Fruit fly (Drosophila melanogaster) Kc167 (cell line): ENCODE measurements around the gene CG33252.

Experiments
- Myc ChIP-seq: fragments of >200 bp; optimal IDR thresholded peaks from 2 replicates; lab custom pipeline; 2017; ENCODE audit warnings: missing external identifiers
- Sin3A ChIP-seq: fragments of >200 bp; optimal IDR thresholded peaks from 2 replicates; lab custom pipeline; 2018; ENCODE audit warnings: missing external identifiers
- h ChIP-seq: fragments of >200 bp; optimal IDR thresholded peaks from 3 replicates; lab custom pipeline; 2018; ENCODE audit warnings: missing external identifiers
- insv ChIP-seq: fragments of >200 bp; optimal IDR thresholded peaks from 3 replicates; lab custom pipeline; 2018; ENCODE audit warnings: missing external identifiers
- psq ChIP-seq: fragments of >200 bp; optimal IDR thresholded peaks from 2 replicates; lab custom pipeline; 2017; ENCODE audit warnings: missing external identifiers
- ttk ChIP-seq: sonication (Bioruptor generic); optimal IDR thresholded peaks from 2 replicates; lab custom pipeline; 2017; ENCODE audit warnings: missing external identifiers

The CG33252 gene

dm6 chrX:16897087-16897486 lies at the start of gene CG33252:
TSS of gene CG33252 (minus strand) at chrX:16897187.
- no peak for TF ChIP-seq h (lab: Kevin White, UChicago)
- TF ChIP-seq psq (lab: Kevin White, UChicago), result no peak
- no peak for TF ChIP-seq insv
- no peak for TF ChIP-seq Sin3A
- no peak for TF ChIP-seq Myc (lab: Kevin White, UChicago)
- no peak for TF ChIP-seq ttk

dm6 chrX:16946604-16947003 lies 49.6 kb upstream of the CG33252 start:
- no peak for TF ChIP-seq Sin3A
- TF ChIP-seq insv, result no peak
- TF ChIP-seq psq (lab: Kevin White, UChicago), result no peak
- no peak for TF ChIP-seq Myc (lab: Kevin White, UChicago)
- TF ChIP-seq ttk, result no peak
- no peak for TF ChIP-seq h (lab: Kevin White, UChicago)

dm6 chrX:16945414-16945813 lies 48.4 kb upstream of the CG33252 start:
- TF ChIP-seq h (lab: Kevin White, UChicago) (no peak), psq (lab: Kevin White, UChicago) (no peak), insv (no peak), ttk (no peak), Myc (lab: Kevin White, UChicago) (no peak), Sin3A (no peak)

- no peak for TF ChIP-seq ttk
- no peak for TF ChIP-seq h (lab: Kevin White, UChicago)
- TF ChIP-seq insv, result no peak
Observed at dm6 chrX:16944049-16944532, 47.1 kb upstream of the CG33252 start.

- no peak for TF ChIP-seq Sin3A
- no peak for TF ChIP-seq h (lab: Kevin White, UChicago)
- no peak for TF ChIP-seq insv
- no peak for TF ChIP-seq psq (lab: Kevin White, UChicago)
- no peak for TF ChIP-seq ttk
- TF ChIP-seq Myc (lab: Kevin White, UChicago), result no peak
Observed at dm6 chrX:16943515-16943850, 46.5 kb upstream of the CG33252 start.

dm6 chrX:16942735-16943514 lies 45.9 kb upstream of the CG33252 start, which contains the start of the genes CG13001 and RhoGAP15B:
TSS of gene CG13001 (minus strand) at chrX:16942871.
TSS of gene RhoGAP15B (plus strand) at chrX:16943290.
- TF ChIP-seq ttk (no peak), psq (lab: Kevin White, UChicago) (no peak), h (lab: Kevin White, UChicago) (no peak), Myc (lab: Kevin White, UChicago) (no peak), Sin3A (no peak), insv (no peak)

dm6 chrX:16940426-16941058 lies 43.6 kb upstream of the CG33252 start, which contains the start of gene wus:
TSS of gene wus (minus strand) at chrX:16940873.
- no peak for TF ChIP-seq ttk

dm6 chrX:16936689-16937088 lies 39.7 kb upstream of the CG33252 start:
- TF ChIP-seq ttk (no peak), Myc (lab: Kevin White, UChicago) (no peak), h (lab: Kevin White, UChicago) (no peak), insv (no peak), psq (lab: Kevin White, UChicago) (no peak), Sin3A (no peak)

- TF ChIP-seq ttk (no peak), Sin3A (no peak), psq (lab: Kevin White, UChicago) (no peak), h (lab: Kevin White, UChicago) (no peak), insv (no peak), Myc (lab: Kevin White, UChicago) (no peak)
Observed at dm6 chrX:16934430-16934829, 37.4 kb upstream of the CG33252 start.

dm6 chrX:16932820-16933386 lies 35.9 kb upstream of the CG33252 start:
- no peak for TF ChIP-seq h (lab: Kevin White, UChicago)
- no peak for TF ChIP-seq Sin3A
- no peak for TF ChIP-seq Myc (lab: Kevin White, UChicago)
- no peak for TF ChIP-seq insv

- TF ChIP-seq h (lab: Kevin White, UChicago), result no peak
- TF ChIP-seq insv, result no peak
- TF ChIP-seq psq (lab: Kevin White, UChicago), result no peak
- no peak for TF ChIP-seq Sin3A
- no peak for TF ChIP-seq ttk
- TF ChIP-seq Myc (lab: Kevin White, UChicago), result no peak
Observed at dm6 chrX:16931994-16932819, 35.2 kb upstream of the CG33252 start.
